Fruit fly (Drosophila melanogaster): ENCODE results near the gene CG12054.

dm6 chr3R:31218214-31218876 is 2.2 kb upstream of the CG12054 start:
- TF ChIP-seq EcR (GFP tag; optimal IDR thresholded peaks at IDR 0.05) (peak in 1 of 2 experiments; percentile 86), pan (optimal IDR thresholded peaks at IDR 0.05) (no peak), CG8478 (optimal IDR thresholded peaks at IDR 0.05) (no peak), psq (optimal IDR thresholded peaks at IDR 0.05) (no peak)

Data from whole organism.